Worm (Caenorhabditis elegans): ENCODE measurements around the gene F09E5.7.
A peak's percentile ranks its signal among the peaks of the same experiment; 100 is the strongest.

F09E5.7 gene

DNA sequence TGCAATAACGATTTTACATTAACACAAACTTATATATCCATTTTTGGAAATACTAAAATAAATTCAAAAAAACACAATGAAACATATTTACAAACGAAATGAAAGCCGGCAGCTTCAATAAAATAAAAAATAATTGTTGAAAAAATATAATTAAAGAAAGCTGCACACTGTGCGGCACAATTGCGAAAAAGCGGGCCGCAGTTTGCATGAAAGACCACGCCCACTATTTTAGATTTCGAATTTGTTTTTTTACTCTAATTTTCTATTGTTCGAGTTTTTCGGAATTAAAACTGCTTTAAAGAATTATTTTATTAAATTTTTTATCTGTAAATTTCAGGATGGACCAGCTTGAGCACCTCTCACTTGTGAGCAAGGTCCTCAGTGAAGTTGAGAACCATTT lies 47.3 kb downstream of the F09E5.7 start, which contains the start of gene mog-5 (continued):
- no peak for TF ChIP-seq lin-13 (GFP tag; optimal IDR thresholded peaks at IDR 0.05)
- peak; percentile 46 to 47 for TF ChIP-seq lsy-2 (tag; optimal IDR thresholded peaks at IDR 0.05)
- TF ChIP-seq nhr-20 (tag; optimal IDR thresholded peaks at IDR 0.05), result peak; percentile 39
